Fruit fly (Drosophila melanogaster) whole organism, embryonic: ENCODE data around the gene CG10222.

Experiments used
- ATbp ChIP-seq: fragments of 200-800 bp; sonication (Bioruptor generic); optimal IDR thresholded peaks from 2 replicates; lab custom pipeline; 2017; ENCODE audit warnings: missing biosample characterization, mild to moderate bottlenecking, missing genetic modification characterization, missing genetic modification reagents
- Asciz ChIP-seq: fragments of 200-800 bp; sonication (Bioruptor generic); optimal IDR thresholded peaks from 2 replicates; lab custom pipeline; 2017; ENCODE audit warnings: missing biosample characterization, mild to moderate bottlenecking, missing genetic modification characterization, missing genetic modification reagents
- BtbVII ChIP-seq: fragments of 200-800 bp; sonication (Bioruptor generic); optimal IDR thresholded peaks from 3 replicates; lab custom pipeline; 2017; ENCODE audit warnings: missing biosample characterization, mild to moderate bottlenecking, missing genetic modification characterization
- CG1233 ChIP-seq: fragments of 200-800 bp; sonication (Bioruptor generic); optimal IDR thresholded peaks from 4 replicates; lab custom pipeline; 2018; ENCODE audit warnings: missing biosample characterization, mild to moderate bottlenecking, missing genetic modification characterization
- CG14965 ChIP-seq: fragments of 200-800 bp; sonication (Bioruptor generic); optimal IDR thresholded peaks from 2 replicates; lab custom pipeline; 2016; ENCODE audit warnings: missing biosample characterization, missing genetic modification characterization, borderline replicate concordance
- CG1529 ChIP-seq: fragments of 200-800 bp; sonication (Bioruptor generic); optimal IDR thresholded peaks from 3 replicates; lab custom pipeline; 2018; ENCODE audit warnings: missing biosample characterization, missing genetic modification characterization
- CG18599 ChIP-seq: fragments of 200-800 bp; sonication (Bioruptor generic); optimal IDR thresholded peaks from 3 replicates; lab custom pipeline; 2017; ENCODE audit warnings: missing biosample characterization, missing genetic modification characterization, mild to moderate bottlenecking, moderate library complexity, missing genetic modification reagents
- CG32767 ChIP-seq: fragments of 200-800 bp; sonication (Bioruptor generic); IDR thresholded peaks from 2 replicates; pipeline ENCODE4 v1.3.6; 2022; ENCODE audit warnings: missing biosample characterization, missing genetic modification characterization
- CG33213 ChIP-seq: fragments of 200-800 bp; sonication (Bioruptor generic); optimal IDR thresholded peaks from 3 replicates; lab custom pipeline; 2016; ENCODE audit warnings: missing biosample characterization, missing genetic modification characterization
- CG34376 ChIP-seq: fragments of 200-800 bp; sonication (Bioruptor generic); optimal IDR thresholded peaks from 2 replicates; lab custom pipeline; 2018; ENCODE audit warnings: missing biosample characterization, mild to moderate bottlenecking, missing genetic modification characterization
- CG34422 ChIP-seq: fragments of 200-800 bp; sonication (Bioruptor generic); IDR thresholded peaks from 3 replicates; pipeline ENCODE4 v1.3.6; 2022; ENCODE audit warnings: missing biosample characterization, missing genetic modification characterization
- CG4404 ChIP-seq: fragments of 200-800 bp; sonication (Bioruptor generic); IDR thresholded peaks from 2 replicates; pipeline ENCODE4 v1.3.6; 2022; ENCODE audit warnings: missing biosample characterization, missing genetic modification characterization
- CG4820 ChIP-seq: fragments of 200-800 bp; sonication (Bioruptor generic); optimal IDR thresholded peaks from 3 replicates; lab custom pipeline; 2016; ENCODE audit warnings: missing biosample characterization, missing genetic modification characterization
- CG6254 ChIP-seq: fragments of 200-800 bp; sonication (Bioruptor generic); optimal IDR thresholded peaks from 3 replicates; lab custom pipeline; 2017; ENCODE audit warnings: mild to moderate bottlenecking, missing biosample characterization, missing genetic modification reagents, missing genetic modification characterization
- CG6791 ChIP-seq: fragments of 200-800 bp; sonication (Bioruptor generic); IDR thresholded peaks from 3 replicates; pipeline ENCODE4 v1.3.6; 2022; ENCODE audit warnings: missing biosample characterization, missing genetic modification characterization; ENCODE audit not compliant: partially characterized antibody
- CG6854 ChIP-seq: fragments of 200-800 bp; sonication (Bioruptor generic); optimal IDR thresholded peaks from 3 replicates; lab custom pipeline; 2017; ENCODE audit warnings: missing biosample characterization, mild to moderate bottlenecking, missing genetic modification characterization
- CG7839 ChIP-seq: fragments of 200-800 bp; sonication (Bioruptor generic); optimal IDR thresholded peaks from 3 replicates; lab custom pipeline; 2018; ENCODE audit warnings: missing biosample characterization, mild to moderate bottlenecking, missing genetic modification characterization, moderate library complexity
- CG7928 ChIP-seq: fragments of 200-800 bp; sonication (Bioruptor generic); optimal IDR thresholded peaks from 2 replicates; lab custom pipeline; 2017; ENCODE audit warnings: missing biosample characterization, mild to moderate bottlenecking, missing genetic modification characterization
- CG7987 ChIP-seq: fragments of 200-800 bp; sonication (Bioruptor generic); optimal IDR thresholded peaks from 2 replicates; lab custom pipeline; 2018; ENCODE audit warnings: missing biosample characterization, mild to moderate bottlenecking, missing genetic modification characterization, moderate library complexity
- CG8290 ChIP-seq, 3 experiments: fragments of 200-800 bp; sonication (Bioruptor generic); optimal IDR thresholded peaks; 2 replicates each; lab custom pipeline; 2016 to 2019; ENCODE audit warnings: missing biosample characterization in 3 of 3, missing genetic modification characterization in 3 of 3, mild to moderate bottlenecking in 2 of 3, moderate library complexity in 1 of 3
- CG8765 ChIP-seq: fragments of 200-800 bp; sonication (Bioruptor generic); IDR thresholded peaks from 2 replicates; pipeline ENCODE4 v1.3.6; 2022; ENCODE audit warnings: missing biosample characterization, missing genetic modification characterization
- CTCF ChIP-seq: fragments of 200-800 bp; sonication (Bioruptor generic); optimal IDR thresholded peaks from 2 replicates; lab custom pipeline; 2017; ENCODE audit warnings: missing biosample characterization, mild to moderate bottlenecking, missing genetic modification characterization, moderate library complexity
- D ChIP-seq, 2 experiments: fragments of 200-800 bp in 1 of 2; fragments of >200 bp in 1 of 2; sonication (Bioruptor generic) in 1 of 2; optimal IDR thresholded peaks; 2 replicates in 1 of 2; 3 replicates in 1 of 2; lab custom pipeline; 2017; ENCODE audit warnings: mild to moderate bottlenecking in 1 of 2, missing biosample characterization in 1 of 2, missing genetic modification characterization in 1 of 2, missing genetic modification reagents in 1 of 2
- D19A ChIP-seq: fragments of 200-800 bp; optimal IDR thresholded peaks from 3 replicates; lab custom pipeline; 2019; ENCODE audit warnings: missing biosample characterization, mild to moderate bottlenecking, missing genetic modification characterization, moderate library complexity
- Gsc ChIP-seq: fragments of 200-800 bp; sonication (Bioruptor generic); IDR thresholded peaks from 2 replicates; pipeline ENCODE4 v1.3.6; 2022; ENCODE audit warnings: missing biosample characterization, missing genetic modification characterization
- HmgD ChIP-seq: fragments of 200-800 bp; sonication (Bioruptor generic); optimal IDR thresholded peaks from 3 replicates; lab custom pipeline; 2016; ENCODE audit warnings: missing biosample characterization, missing genetic modification characterization
- NfI ChIP-seq: fragments of 200-800 bp; sonication (Bioruptor generic); optimal IDR thresholded peaks from 3 replicates; lab custom pipeline; 2018; ENCODE audit warnings: missing biosample characterization, mild to moderate bottlenecking, missing genetic modification characterization, moderate library complexity
- TFAM ChIP-seq: fragments of 200-800 bp; sonication (Bioruptor generic); optimal IDR thresholded peaks from 2 replicates; lab custom pipeline; 2017; ENCODE audit warnings: missing biosample characterization, missing genetic modification characterization, inconsistent platforms
- ara ChIP-seq: fragments of 200-800 bp; sonication (Bioruptor generic); IDR thresholded peaks from 2 replicates; pipeline ENCODE4 v1.3.6; 2022; ENCODE audit warnings: missing biosample characterization, missing genetic modification characterization
- chinmo ChIP-seq: fragments of 200-800 bp; sonication (Bioruptor generic); IDR thresholded peaks from 4 replicates; pipeline ENCODE4 v1.3.6; 2022; ENCODE audit warnings: missing biosample characterization, missing genetic modification characterization; ENCODE audit not compliant: partially characterized antibody
- dm ChIP-seq: fragments of 200-800 bp; sonication (Bioruptor generic); optimal IDR thresholded peaks from 3 replicates; lab custom pipeline; 2016; ENCODE audit warnings: missing biosample characterization, missing genetic modification characterization
- dysf ChIP-seq: fragments of 200-800 bp; sonication (Bioruptor generic); IDR thresholded peaks from 3 replicates; pipeline ENCODE4 v1.3.6; 2022; ENCODE audit warnings: missing biosample characterization, missing genetic modification characterization
- fd102C ChIP-seq: fragments of 200-800 bp; sonication (Bioruptor generic); optimal IDR thresholded peaks from 2 replicates; lab custom pipeline; 2018; ENCODE audit warnings: missing biosample characterization, mild to moderate bottlenecking, missing genetic modification characterization, moderate library complexity
- gce ChIP-seq: fragments of 200-800 bp; sonication (Bioruptor generic); IDR thresholded peaks from 3 replicates; pipeline ENCODE4 v1.3.6; 2022; ENCODE audit warnings: missing biosample characterization, missing genetic modification characterization
- gfzf ChIP-seq: fragments of 200-800 bp; sonication (Bioruptor generic); optimal IDR thresholded peaks from 2 replicates; lab custom pipeline; 2016; ENCODE audit warnings: missing biosample characterization, mild to moderate bottlenecking, missing genetic modification characterization, moderate library complexity
- gt ChIP-seq: fragments of 200-800 bp; sonication (Bioruptor generic); IDR thresholded peaks from 2 replicates; pipeline ENCODE4 v1.3.6; 2022; ENCODE audit warnings: missing biosample characterization, missing genetic modification characterization
- ham ChIP-seq: fragments of 200-800 bp; sonication (Bioruptor generic); IDR thresholded peaks from 2 replicates; pipeline ENCODE4 v1.3.6; 2022; ENCODE audit warnings: missing biosample characterization, missing genetic modification characterization
- mld ChIP-seq: fragments of 200-800 bp; sonication (Bioruptor generic); IDR thresholded peaks from 3 replicates; pipeline ENCODE4 v1.3.6; 2022; ENCODE audit warnings: missing biosample characterization, missing genetic modification characterization; ENCODE audit not compliant: partially characterized antibody
- nmo ChIP-seq: fragments of 200-800 bp; sonication (Bioruptor generic); optimal IDR thresholded peaks from 2 replicates; lab custom pipeline; 2018; ENCODE audit warnings: missing biosample characterization, mild to moderate bottlenecking, missing genetic modification characterization, moderate library complexity
- odd ChIP-seq: fragments of 200-800 bp; sonication (Bioruptor generic); optimal IDR thresholded peaks from 2 replicates; lab custom pipeline; 2017; ENCODE audit warnings: missing biosample characterization, mild to moderate bottlenecking, missing genetic modification characterization
- pnt ChIP-seq: fragments of 200-800 bp; sonication (Bioruptor generic); optimal IDR thresholded peaks from 3 replicates; lab custom pipeline; 2016; ENCODE audit warnings: missing biosample characterization, missing genetic modification characterization
- pum ChIP-seq: fragments of 200-800 bp; sonication (Bioruptor generic); optimal IDR thresholded peaks from 2 replicates; lab custom pipeline; 2016; ENCODE audit warnings: missing biosample characterization, missing genetic modification characterization
- salm ChIP-seq: fragments of 200-800 bp; sonication (Bioruptor generic); optimal IDR thresholded peaks from 2 replicates; lab custom pipeline; 2018; ENCODE audit warnings: missing biosample characterization, mild to moderate bottlenecking, missing genetic modification characterization
- sens ChIP-seq: fragments of 200-800 bp; sonication (Bioruptor generic); peaks from one replicate; lab custom pipeline; 2016; ENCODE audit warnings: missing biosample characterization, missing genetic modification characterization
- sens-2 ChIP-seq: fragments of 200-800 bp; sonication (Bioruptor generic); IDR thresholded peaks from 2 replicates; pipeline ENCODE4 v1.3.6; 2022; ENCODE audit warnings: missing biosample characterization, missing genetic modification characterization
- seq ChIP-seq: fragments of 200-800 bp; sonication (Bioruptor generic); IDR thresholded peaks from 2 replicates; pipeline ENCODE4 v1.3.6; 2022; ENCODE audit warnings: missing biosample characterization, missing genetic modification characterization
- slbo ChIP-seq: fragments of 200-800 bp; sonication (Bioruptor generic); IDR thresholded peaks from 2 replicates; pipeline ENCODE4 v1.3.6; 2022; ENCODE audit warnings: missing biosample characterization, missing genetic modification characterization
- slp2 ChIP-seq: fragments of 200-800 bp; sonication (Bioruptor generic); optimal IDR thresholded peaks from 2 replicates; lab custom pipeline; 2016; ENCODE audit warnings: missing biosample characterization, missing genetic modification characterization
- tna ChIP-seq: fragments of 200-800 bp; sonication (Bioruptor generic); IDR thresholded peaks from 2 replicates; pipeline ENCODE4 v1.3.6; 2022; ENCODE audit warnings: missing biosample characterization, missing genetic modification characterization; ENCODE audit not compliant: partially characterized antibody
- toy ChIP-seq: fragments of 200-800 bp; sonication (Bioruptor generic); IDR thresholded peaks from 2 replicates; pipeline ENCODE4 v1.3.6; 2022; ENCODE audit warnings: missing biosample characterization, missing genetic modification characterization
- unpg ChIP-seq: fragments of 200-800 bp; sonication (Bioruptor generic); optimal IDR thresholded peaks from 3 replicates; lab custom pipeline; 2018; ENCODE audit warnings: missing biosample characterization, mild to moderate bottlenecking, missing genetic modification characterization, moderate library complexity

The CG10222 gene

dm6 chr3L:13450177-13450793 lies 38.0 kb upstream of the CG10222 start, which contains the start of the genes JMJD7 and CG10738 (continued):
- peak; percentile 38; the same call in 1 of the 3 replicates for TF ChIP-seq gce (GFP tag; lab: Robert Waterston, UW)
- no peak for TF ChIP-seq odd
- peak; percentile 63 for TF ChIP-seq D19A (tag; lab: Kevin White, UChicago)
- TF ChIP-seq seq: peak; percentile 36; the same call in 1 of the 2 replicates
- peak; percentile 39 for TF ChIP-seq nmo (GFP tag; lab: Kevin White, UChicago)
- TF ChIP-seq CG34422 (GFP tag; lab: Robert Waterston, UW): peak; percentile 79
- TF ChIP-seq CG8765 (GFP tag; lab: Robert Waterston, UW): peak; percentile 33; the same call in 1 of the 2 replicates
- TF ChIP-seq slbo (GFP tag; lab: Robert Waterston, UW): peak; percentile 80
- peak; percentile 33 for TF ChIP-seq CG34376 (GFP tag; lab: Kevin White, UChicago)
- no peak for TF ChIP-seq CG33213 (GFP tag; lab: Kevin White, UChicago)
- peak; percentile 79 for TF ChIP-seq sens-2
- TF ChIP-seq CG7839 (tag; lab: Kevin White, UChicago): peak; percentile 11
- TF ChIP-seq ham (GFP tag; lab: Robert Waterston, UW): no peak
- peak; percentile 6 for TF ChIP-seq BtbVII (GFP tag; lab: Kevin White, UChicago)
- no peak for TF ChIP-seq CG8290 (GFP tag; optimal IDR thresholded peaks at IDR 0.05; lab: Kevin White, UChicago)
- no peak for TF ChIP-seq CG8290 (tag; optimal IDR thresholded peaks at IDR 0.05; lab: Kevin White, UChicago)
- peak; percentile 37 for TF ChIP-seq NfI (GFP tag; lab: Kevin White, UChicago)
- no peak for TF ChIP-seq HmgD (GFP tag; lab: Kevin White, UChicago)
- peak; percentile 81 for TF ChIP-seq dysf (GFP tag; lab: Robert Waterston, UW)
- TF ChIP-seq CTCF (GFP tag; lab: Kevin White, UChicago): peak; percentile 27
- peak; percentile 25; the same call in 1 of the 2 replicates for TF ChIP-seq toy
- TF ChIP-seq CG7928: peak; percentile 43
- no peak for TF ChIP-seq dm (GFP tag; lab: Kevin White, UChicago)
- TF ChIP-seq CG4820: peak; percentile 62
- TF ChIP-seq pnt (GFP tag; lab: Kevin White, UChicago): no peak
- TF ChIP-seq slp2 (GFP tag; lab: Kevin White, UChicago): no peak
- TF ChIP-seq ATbp: peak; percentile 55
- TF ChIP-seq CG18599 (GFP tag; lab: Kevin White, UChicago): peak; percentile 87
- TF ChIP-seq CG6254: peak; percentile 68
- no peak for TF ChIP-seq gt (GFP tag; lab: Robert Waterston, UW)
- TF ChIP-seq CG7987 (GFP tag; lab: Kevin White, UChicago): peak; percentile 74
- TF ChIP-seq fd102C: no peak
- TF ChIP-seq CG6791 (GFP tag; lab: Robert Waterston, UW): no peak
- TF ChIP-seq tna: no peak
- peak; percentile 26 for TF ChIP-seq unpg
- TF ChIP-seq ara (GFP tag; lab: Robert Waterston, UW): peak; percentile 42; the same call in 1 of the 2 replicates
- no peak for TF ChIP-seq CG4404 (GFP tag; lab: Robert Waterston, UW)

- TF ChIP-seq mld (GFP tag; lab: Robert Waterston, UW): no peak
- no peak for TF ChIP-seq TFAM (GFP tag; lab: Kevin White, UChicago)
- TF ChIP-seq sens (GFP tag; lab: Kevin White, UChicago): no peak
- no peak for TF ChIP-seq Gsc (GFP tag; lab: Robert Waterston, UW)
- no peak for TF ChIP-seq CG14965 (GFP tag; lab: Kevin White, UChicago)
- no peak for TF ChIP-seq CG6854 (GFP tag; lab: Kevin White, UChicago)
- no peak for TF ChIP-seq CG1233 (GFP tag; lab: Kevin White, UChicago)
- no peak for TF ChIP-seq chinmo (GFP tag; lab: Robert Waterston, UW)
- TF ChIP-seq Asciz (GFP tag; lab: Kevin White, UChicago): no peak
- no peak for TF ChIP-seq pum (GFP tag; lab: Kevin White, UChicago)
- TF ChIP-seq gfzf: peak; percentile 55
- TF ChIP-seq CG1529 (GFP tag; lab: Kevin White, UChicago): no peak
- TF ChIP-seq D (optimal IDR thresholded peaks at IDR 0.05; lab: Kevin White, UChicago): no peak
- TF ChIP-seq D (GFP tag; optimal IDR thresholded peaks at IDR 0.05; lab: Kevin White, UChicago): no peak
- TF ChIP-seq CG32767: no peak
- no peak for TF ChIP-seq salm (tag; lab: Kevin White, UChicago)
- TF ChIP-seq NfI (GFP tag; lab: Kevin White, UChicago): no peak
These were observed 30.1 kb upstream of the CG10222 start, which contains the start of gene cmb for dm6 chr3L:13442400-13442799. Gene cmb, plus strand, starts transcription at chr3L:13442594.
